Fruit fly (Drosophila melanogaster): ENCODE results near the gene B4.
A peak's percentile ranks its signal among the peaks of the same experiment; 100 is the strongest.

B4 gene

dm6 chr2L:13570982-13571426, 21.9 kb upstream of the B4 start:
- TF ChIP-seq emc (GFP tag; optimal IDR thresholded peaks at IDR 0.05) (no peak), CG17359 (tag; optimal IDR thresholded peaks at IDR 0.05) (peak; percentile 42), CG2199 (GFP tag; IDR thresholded peaks at IDR 0.05) (no peak), H2.0 (GFP tag; IDR thresholded peaks at IDR 0.05) (no peak), psq (GFP tag; optimal IDR thresholded peaks at IDR 0.05) (no peak), CG17802 (tag; optimal IDR thresholded peaks at IDR 0.05) (no peak), Dp (GFP tag; optimal IDR thresholded peaks at IDR 0.05) (no peak), wdn (GFP tag; IDR thresholded peaks at IDR 0.05) (no peak), CG3726 (GFP tag; IDR thresholded peaks at IDR 0.05) (no peak), CG13424 (tag; optimal IDR thresholded peaks at IDR 0.05) (peak; percentile 59), CG13894 (tag; optimal IDR thresholded peaks at IDR 0.05) (no peak), CG6254 (GFP tag; optimal IDR thresholded peaks at IDR 0.05) (peak; percentile 58), dm (GFP tag; optimal IDR thresholded peaks at IDR 0.05) (no peak), Fer1 (GFP tag; optimal IDR thresholded peaks at IDR 0.05) (peak; percentile 9), CG13296 (GFP tag; optimal IDR thresholded peaks at IDR 0.05) (peak; percentile 11), CG14965 (GFP tag; optimal IDR thresholded peaks at IDR 0.05; ENCODE audit: borderline replicate concordance) (no peak), CG10959 (GFP tag; IDR thresholded peaks at IDR 0.05) (no peak), MESR4 (GFP tag; optimal IDR thresholded peaks at IDR 0.05) (no peak), CG10979 (tag; optimal IDR thresholded peaks at IDR 0.05) (peak; percentile 55), Asciz (GFP tag; optimal IDR thresholded peaks at IDR 0.05) (peak; percentile 39), Hand (GFP tag; optimal IDR thresholded peaks at IDR 0.05) (no peak), CG3847 (GFP tag; IDR thresholded peaks at IDR 0.05) (no peak), CG6683 (GFP tag; optimal IDR thresholded peaks at IDR 0.05) (no peak), CG6654 (GFP tag; optimal IDR thresholded peaks at IDR 0.05) (peak; percentile 10), Ptx1 (GFP tag; IDR thresholded peaks at IDR 0.05) (0 out of 2 replicates have a peak, but pooled peaks have one; percentile 7), CG4282 (GFP tag; optimal IDR thresholded peaks at IDR 0.05) (no peak), bsh (GFP tag; optimal IDR thresholded peaks at IDR 0.05) (peak; percentile 55 to 86), CG4404 (GFP tag; IDR thresholded peaks at IDR 0.05) (no peak), Sox100B (GFP tag; optimal IDR thresholded peaks at IDR 0.05) (peak; percentile 53), slou (GFP tag; optimal IDR thresholded peaks at IDR 0.05) (no peak), trh (GFP tag; optimal IDR thresholded peaks at IDR 0.05) (no peak), CG3838 (GFP tag; optimal IDR thresholded peaks at IDR 0.05) (no peak), CG7357 (GFP tag; IDR thresholded peaks at IDR 0.05) (0 out of 3 replicates have a peak, but pooled peaks have one; percentile 28), insv (GFP tag; optimal IDR thresholded peaks at IDR 0.05) (no peak), CG10543 (GFP tag; optimal IDR thresholded peaks at IDR 0.05) (no peak), CG18262 (tag; optimal IDR thresholded peaks at IDR 0.05) (peak; percentile 61), eyg (GFP tag; optimal IDR thresholded peaks at IDR 0.05) (no peak), CG5180 (GFP tag; optimal IDR thresholded peaks at IDR 0.05) (peak; percentile 37), CG3995 (GFP tag; optimal IDR thresholded peaks at IDR 0.05) (no peak), croc (GFP tag; conservative IDR thresholded peaks at IDR 0.05) (no peak), sisA (GFP tag; IDR thresholded peaks at IDR 0.05) (0 out of 2 replicates have a peak, but pooled peaks have one; percentile 18), NfI (GFP tag; optimal IDR thresholded peaks at IDR 0.05) (peak; percentile 33), CG17829 (tag; optimal IDR thresholded peaks at IDR 0.05) (no peak), ham (GFP tag; IDR thresholded peaks at IDR 0.05) (no peak), CG31441 (GFP tag; IDR thresholded peaks at IDR 0.05) (peak; percentile 68), nmo (GFP tag; optimal IDR thresholded peaks at IDR 0.05) (peak; percentile 47), CG1529 (GFP tag; optimal IDR thresholded peaks at IDR 0.05) (peak; percentile 44), dmrt11E (tag; optimal IDR thresholded peaks at IDR 0.05) (no peak), peb (GFP tag; IDR thresholded peaks at IDR 0.05) (peak; percentile 29; the same call in 1 of the 2 replicates), pan (optimal IDR thresholded peaks at IDR 0.05) (no peak), pan (GFP tag; optimal IDR thresholded peaks at IDR 0.05 in 1 of 2, IDR thresholded peaks at IDR 0.05 in 1 of 2) (peak in 1 of 2 experiments; percentile 24)

All from whole organism, embryonic.